Worm (Caenorhabditis elegans): Measurements from ENCODE around the gene srg-64.

The srg-64 gene

ce11 chrX:15740526-15740925, at the start of gene srg-64:
TSS of gene srg-64 (minus strand) at chrX:15740626.
- no peak for TF ChIP-seq unc-120 (tag; optimal IDR thresholded peaks at IDR 0.05; ENCODE audit: poor library complexity, severe bottlenecking)
- no peak for TF ChIP-seq elt-1 (tag; optimal IDR thresholded peaks at IDR 0.05; ENCODE audit: borderline replicate concordance, insufficient read depth)
- TF ChIP-seq pha-4 (tag; optimal IDR thresholded peaks at IDR 0.05): no peak
- TF ChIP-seq bed-3 (GFP tag; optimal IDR thresholded peaks at IDR 0.05): no peak
- no peak for TF ChIP-seq mep-1 (tag; optimal IDR thresholded peaks at IDR 0.05)
- no peak for TF ChIP-seq tbx-8 (GFP tag; optimal IDR thresholded peaks at IDR 0.05)
- no peak for TF ChIP-seq nhr-2 (tag; optimal IDR thresholded peaks at IDR 0.05)

- TF ChIP-seq ztf-11 (tag; optimal IDR thresholded peaks at IDR 0.05): no peak
- no peak for TF ChIP-seq mls-2 (tag; optimal IDR thresholded peaks at IDR 0.05)
- no peak for TF ChIP-seq elt-3 (tag; optimal IDR thresholded peaks at IDR 0.05)
- TF ChIP-seq hlh-1 (tag; optimal IDR thresholded peaks at IDR 0.05): no peak
Measured at ce11 chrX:15786726-15787125, 46.3 kb upstream of the srg-64 start, which contains the start of gene Y7A5A.5. TSS of gene Y7A5A.5 (minus strand) at chrX:15786826.

- TF ChIP-seq lsy-2 (tag; optimal IDR thresholded peaks at IDR 0.05): no peak
- no peak for TF ChIP-seq mls-2 (tag; optimal IDR thresholded peaks at IDR 0.05)
- no peak for TF ChIP-seq nhr-237 (tag; optimal IDR thresholded peaks at IDR 0.05)
- TF ChIP-seq snpc-4 (tag; optimal IDR thresholded peaks at IDR 0.05): no peak
- TF ChIP-seq tbx-8 (GFP tag; optimal IDR thresholded peaks at IDR 0.05): no peak
- TF ChIP-seq ceh-43 (GFP tag; optimal IDR thresholded peaks at IDR 0.05): no peak
- no peak for TF ChIP-seq ceh-39 (tag; optimal IDR thresholded peaks at IDR 0.05)
- no peak for TF ChIP-seq elt-3 (tag; optimal IDR thresholded peaks at IDR 0.05)
- no peak for TF ChIP-seq sem-2 (GFP tag; optimal IDR thresholded peaks at IDR 0.05)
- no peak for TF ChIP-seq ztf-11 (tag; optimal IDR thresholded peaks at IDR 0.05)
- TF ChIP-seq flh-1 (GFP tag; optimal IDR thresholded peaks at IDR 0.05): no peak
Measured at ce11 chrX:15784570-15784969, 44.1 kb upstream of the srg-64 start, which contains the start of gene Y7A5A.3. TSS of gene Y7A5A.3 (minus strand) at chrX:15784670.

- TF ChIP-seq cnd-1 (tag; optimal IDR thresholded peaks at IDR 0.05): no peak
- no peak for TF ChIP-seq mab-5 (tag; optimal IDR thresholded peaks at IDR 0.05)
- TF ChIP-seq nhr-12 (tag; optimal IDR thresholded peaks at IDR 0.05): no peak
- no peak for TF ChIP-seq unc-62 (GFP tag; optimal IDR thresholded peaks at IDR 0.05)
- no peak for TF ChIP-seq unc-120 (tag; optimal IDR thresholded peaks at IDR 0.05; ENCODE audit: poor library complexity, severe bottlenecking)
- TF ChIP-seq blmp-1 (tag; optimal IDR thresholded peaks at IDR 0.05): no peak
- TF ChIP-seq mep-1 (tag; optimal IDR thresholded peaks at IDR 0.05): no peak
- no peak for TF ChIP-seq sem-2 (GFP tag; optimal IDR thresholded peaks at IDR 0.05)
- no peak for TF ChIP-seq snpc-4 (tag; optimal IDR thresholded peaks at IDR 0.05)
- TF ChIP-seq ceh-83 (GFP tag; optimal IDR thresholded peaks at IDR 0.05): no peak
- no peak for TF ChIP-seq nhr-237 (tag; optimal IDR thresholded peaks at IDR 0.05)
- TF ChIP-seq ztf-11 (tag; optimal IDR thresholded peaks at IDR 0.05): no peak
- TF ChIP-seq unc-39 (tag; optimal IDR thresholded peaks at IDR 0.05): no peak
- TF ChIP-seq nhr-28 (tag; optimal IDR thresholded peaks at IDR 0.05): no peak
- TF ChIP-seq zip-8 (tag; optimal IDR thresholded peaks at IDR 0.05): no peak
- no peak for TF ChIP-seq sptf-1 (tag; optimal IDR thresholded peaks at IDR 0.05)
- no peak for TF ChIP-seq lin-32 (GFP tag; optimal IDR thresholded peaks at IDR 0.05)
- no peak for TF ChIP-seq lsy-2 (tag; optimal IDR thresholded peaks at IDR 0.05)
- TF ChIP-seq ceh-43 (GFP tag; optimal IDR thresholded peaks at IDR 0.05): no peak
Measured at ce11 chrX:15782027-15782426, 41.6 kb upstream of the srg-64 start, which contains the start of gene Y7A5A.24. TSS of gene Y7A5A.24 (minus strand) at chrX:15782127.

- no peak for TF ChIP-seq nhr-28 (tag; optimal IDR thresholded peaks at IDR 0.05)
- no peak for TF ChIP-seq unc-39 (tag; optimal IDR thresholded peaks at IDR 0.05)
- no peak for TF ChIP-seq zip-8 (tag; optimal IDR thresholded peaks at IDR 0.05)
- no peak for TF ChIP-seq blmp-1 (tag; optimal IDR thresholded peaks at IDR 0.05)
- no peak for TF ChIP-seq mab-5 (tag; optimal IDR thresholded peaks at IDR 0.05)
Measured at ce11 chrX:15779503-15779902, 39.1 kb upstream of the srg-64 start.

- no peak for TF ChIP-seq nhr-28 (tag; optimal IDR thresholded peaks at IDR 0.05)
- TF ChIP-seq lin-13 (tag; optimal IDR thresholded peaks at IDR 0.05): no peak
- TF ChIP-seq zip-8 (tag; optimal IDR thresholded peaks at IDR 0.05): no peak
- TF ChIP-seq nhr-12 (tag; optimal IDR thresholded peaks at IDR 0.05): no peak
- no peak for TF ChIP-seq nhr-237 (tag; optimal IDR thresholded peaks at IDR 0.05)
- TF ChIP-seq unc-62 (GFP tag; optimal IDR thresholded peaks at IDR 0.05): no peak
- TF ChIP-seq tbx-8 (GFP tag; optimal IDR thresholded peaks at IDR 0.05): no peak
- no peak for TF ChIP-seq unc-39 (tag; optimal IDR thresholded peaks at IDR 0.05)
- no peak for TF ChIP-seq snpc-4 (tag; optimal IDR thresholded peaks at IDR 0.05)
- TF ChIP-seq ham-2 (GFP tag; optimal IDR thresholded peaks at IDR 0.05): no peak
- no peak for TF ChIP-seq mls-2 (tag; optimal IDR thresholded peaks at IDR 0.05)
- TF ChIP-seq flh-1 (GFP tag; optimal IDR thresholded peaks at IDR 0.05): no peak
- no peak for TF ChIP-seq bed-3 (GFP tag; optimal IDR thresholded peaks at IDR 0.05)
- no peak for TF ChIP-seq nhr-2 (tag; optimal IDR thresholded peaks at IDR 0.05)
- no peak for TF ChIP-seq elt-1 (tag; optimal IDR thresholded peaks at IDR 0.05; ENCODE audit: borderline replicate concordance, insufficient read depth)
- no peak for TF ChIP-seq nhr-76 (tag; optimal IDR thresholded peaks at IDR 0.05)
- no peak for TF ChIP-seq mab-5 (tag; optimal IDR thresholded peaks at IDR 0.05)
- TF ChIP-seq drap-1 (GFP tag; optimal IDR thresholded peaks at IDR 0.05): no peak
- TF ChIP-seq sptf-1 (tag; optimal IDR thresholded peaks at IDR 0.05): no peak
Measured at ce11 chrX:15773262-15773908, 33.0 kb upstream of the srg-64 start, which contains the start of gene Y7A5A.13. TSS of gene Y7A5A.13 (plus strand) at chrX:15773858.

Measured in whole organism, mixed stage, embryonic.